Worm (Caenorhabditis elegans) whole organism, L4 larva: ENCODE data around the gene rpa-1.

Experiments
- ceh-82 ChIP-seq: sonication (generic microtip); optimal IDR thresholded peaks from 2 replicates; lab custom pipeline; 2017; ENCODE audit warnings: missing biosample characterization, missing genetic modification characterization
- lin-13 ChIP-seq: fragments of 150-350 bp; optimal IDR thresholded peaks from 2 replicates; lab custom pipeline; 2014; ENCODE audit warnings: missing biosample characterization, missing genetic modification reagents, missing genetic modification characterization
- snpc-4 ChIP-seq: fragments of 150-350 bp; optimal IDR thresholded peaks from 2 replicates; lab custom pipeline; 2014; ENCODE audit warnings: missing biosample characterization, missing genetic modification characterization

ce11 chrII:7663028-7663427, 1.4 kb upstream of the rpa-1 start:
- TF ChIP-seq ceh-82 (no peak), lin-13 (GFP tag; lab: Kevin White, UChicago) (no peak), snpc-4 (tag; lab: Kevin White, UChicago) (no peak)
